Worm (Caenorhabditis elegans) whole organism, L3 larva: ENCODE data around the gene kbp-4.

ENCODE experiments used
- ZK546.5 ChIP-seq: sonication (generic microtip); optimal IDR thresholded peaks from 2 replicates; lab custom pipeline; 2017; ENCODE audit warnings: missing biosample characterization, missing genetic modification characterization
- aly-2 ChIP-seq: fragments of 150-350 bp; optimal IDR thresholded peaks from 2 replicates; lab custom pipeline; 2014; ENCODE audit warnings: missing biosample characterization, missing genetic modification characterization
- ama-1 ChIP-seq: fragments of 150-350 bp; optimal IDR thresholded peaks from 2 replicates; lab custom pipeline; 2018
- ceh-16 ChIP-seq: sonication (generic microtip); optimal IDR thresholded peaks from 2 replicates; lab custom pipeline; 2017; ENCODE audit warnings: missing biosample characterization, missing genetic modification characterization
- ceh-28 ChIP-seq: fragments of 150-350 bp; optimal IDR thresholded peaks from 2 replicates; lab custom pipeline; 2014; ENCODE audit warnings: missing biosample characterization, missing genetic modification reagents, missing genetic modification characterization
- ceh-9 ChIP-seq: sonication (generic microtip); optimal IDR thresholded peaks from 2 replicates; lab custom pipeline; 2018; ENCODE audit warnings: missing biosample characterization, missing genetic modification characterization
- daf-12 ChIP-seq: fragments of 150-350 bp; optimal IDR thresholded peaks from 2 replicates; lab custom pipeline; 2014; ENCODE audit warnings: missing biosample characterization, missing genetic modification reagents, missing genetic modification characterization
- elt-1 ChIP-seq: fragments of 150-350 bp; optimal IDR thresholded peaks from 2 replicates; lab custom pipeline; 2014; ENCODE audit warnings: missing biosample characterization, missing genetic modification characterization
- elt-2 ChIP-seq: sonication (generic microtip); optimal IDR thresholded peaks from 2 replicates; lab custom pipeline; 2016; ENCODE audit warnings: missing genetic modification reagents, mild to moderate bottlenecking, missing genetic modification characterization, missing compliant biosample characterization
- elt-3 ChIP-seq, 3 experiments: fragments of 150-350 bp in 1 of 3; sonication (generic microtip) in 2 of 3; optimal IDR thresholded peaks; 2 replicates in 2 of 3; 4 replicates in 1 of 3; lab custom pipeline; 2014 to 2017; ENCODE audit warnings: missing biosample characterization in 3 of 3, missing genetic modification characterization in 3 of 3
- fkh-10 ChIP-seq: sonication (generic microtip); optimal IDR thresholded peaks from 2 replicates; lab custom pipeline; 2017; ENCODE audit warnings: missing biosample characterization, missing genetic modification reagents, missing genetic modification characterization
- fkh-2 ChIP-seq: fragments of 150-350 bp; optimal IDR thresholded peaks from 2 replicates; lab custom pipeline; 2014; ENCODE audit warnings: missing biosample characterization, missing genetic modification reagents, missing genetic modification characterization
- fos-1 ChIP-seq: fragments of 150-350 bp; optimal IDR thresholded peaks from 2 replicates; lab custom pipeline; 2014; ENCODE audit warnings: missing biosample characterization, missing genetic modification characterization
- hmg-11 ChIP-seq: sonication (generic microtip); optimal IDR thresholded peaks from 2 replicates; lab custom pipeline; 2016; ENCODE audit warnings: missing genetic modification characterization, missing compliant biosample characterization
- jun-1 ChIP-seq: fragments of 150-350 bp; optimal IDR thresholded peaks from 2 replicates; lab custom pipeline; 2014; ENCODE audit warnings: missing biosample characterization, missing genetic modification reagents, missing genetic modification characterization
- lin-15B ChIP-seq: fragments of 150-350 bp; optimal IDR thresholded peaks from 2 replicates; lab custom pipeline; 2014; ENCODE audit warnings: missing biosample characterization, missing genetic modification characterization
- lin-39 ChIP-seq: fragments of 150-350 bp; optimal IDR thresholded peaks from 2 replicates; lab custom pipeline; 2018; ENCODE audit warnings: missing biosample characterization, missing genetic modification reagents, missing genetic modification characterization
- lsy-12 ChIP-seq: sonication (generic microtip); optimal IDR thresholded peaks from 2 replicates; lab custom pipeline; 2016; ENCODE audit warnings: mild to moderate bottlenecking, missing genetic modification characterization, missing compliant biosample characterization
- nfya-1 ChIP-seq: sonication (generic microtip); optimal IDR thresholded peaks from 2 replicates; lab custom pipeline; 2017; ENCODE audit warnings: missing genetic modification characterization, mild to moderate bottlenecking, missing compliant biosample characterization, antibody characterized with exemption, moderate library complexity; ENCODE audit not compliant: insufficient read depth
- nhr-12 ChIP-seq: fragments of 150-350 bp; optimal IDR thresholded peaks from 2 replicates; lab custom pipeline; 2014; ENCODE audit warnings: missing biosample characterization, missing genetic modification characterization
- nhr-23 ChIP-seq: fragments of 150-350 bp; optimal IDR thresholded peaks from 2 replicates; lab custom pipeline; 2014; ENCODE audit warnings: missing biosample characterization, missing genetic modification reagents, missing genetic modification characterization
- nhr-25 ChIP-seq: sonication (generic microtip); optimal IDR thresholded peaks from 2 replicates; lab custom pipeline; 2017; ENCODE audit warnings: missing biosample characterization, missing genetic modification characterization
- nhr-28 ChIP-seq: fragments of 150-350 bp; optimal IDR thresholded peaks from 2 replicates; lab custom pipeline; 2014; ENCODE audit warnings: missing biosample characterization, missing genetic modification characterization
- nhr-43 ChIP-seq: sonication (generic microtip); optimal IDR thresholded peaks from 2 replicates; lab custom pipeline; 2016; ENCODE audit warnings: mild to moderate bottlenecking, missing genetic modification characterization, missing compliant biosample characterization; ENCODE audit not compliant: poor library complexity, severe bottlenecking
- nhr-67 ChIP-seq: fragments of 150-350 bp; optimal IDR thresholded peaks from 2 replicates; lab custom pipeline; 2014; ENCODE audit warnings: missing biosample characterization, missing genetic modification characterization
- nhr-76 ChIP-seq: fragments of 150-350 bp; sonication (generic microtip); optimal IDR thresholded peaks from 5 replicates; lab custom pipeline; 2014; ENCODE audit warnings: missing biosample characterization, missing genetic modification characterization
- pha-4 ChIP-seq: fragments of 150-350 bp; optimal IDR thresholded peaks from 2 replicates; lab custom pipeline; 2014; ENCODE audit warnings: missing biosample characterization, missing genetic modification reagents, missing genetic modification characterization
- sea-2 ChIP-seq: fragments of 150-350 bp; sonication (generic microtip); optimal IDR thresholded peaks from 4 replicates; lab custom pipeline; 2014; ENCODE audit warnings: missing biosample characterization, missing genetic modification reagents, missing genetic modification characterization
- snpc-4 ChIP-seq: fragments of 150-350 bp; optimal IDR thresholded peaks from 2 replicates; lab custom pipeline; 2014; ENCODE audit warnings: missing biosample characterization, missing genetic modification characterization
- tbx-2 ChIP-seq: sonication (generic microtip); optimal IDR thresholded peaks from 2 replicates; lab custom pipeline; 2016; ENCODE audit warnings: mild to moderate bottlenecking, missing genetic modification characterization, missing compliant biosample characterization
- unc-62 ChIP-seq: fragments of 150-350 bp; sonication (generic microtip); optimal IDR thresholded peaks from 4 replicates; lab custom pipeline; 2014; ENCODE audit warnings: missing biosample characterization, missing genetic modification reagents, missing genetic modification characterization
- zag-1 ChIP-seq: fragments of 150-350 bp; optimal IDR thresholded peaks from 2 replicates; lab custom pipeline; 2014; ENCODE audit warnings: missing biosample characterization, missing genetic modification characterization

Gene kbp-4

DNA sequence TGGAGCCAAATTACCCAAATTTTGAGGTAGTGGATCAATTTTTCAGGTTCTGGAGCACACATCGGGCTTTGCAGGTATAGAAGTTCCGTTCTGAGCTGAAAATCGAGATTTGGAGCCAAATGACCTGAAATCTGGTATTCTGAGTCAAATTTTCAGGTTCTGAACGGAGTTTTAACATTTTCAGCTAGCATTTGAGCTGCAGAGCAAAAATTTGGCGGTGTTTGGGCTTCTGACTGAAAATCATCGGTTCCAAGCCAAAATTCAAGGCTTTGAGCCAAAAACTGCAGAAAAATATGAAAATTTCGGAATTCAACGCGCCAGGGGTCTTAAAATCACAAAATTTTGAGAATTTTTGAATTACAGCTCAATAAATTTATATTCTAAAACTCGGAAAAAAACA, 49.7 kb upstream of the kbp-4 start, which contains the start of the genes clc-26 and E_BE45912.2:
TSS of gene clc-26 (minus strand) at position 101 of the 400 bp plus-strand sequence.
TSS of gene E_BE45912.2 (minus strand) at position 139 of the 400 bp plus-strand sequence.
- no peak for TF ChIP-seq nhr-67 (tag; lab: Kevin White, UChicago)
- TF ChIP-seq nhr-28 (tag; lab: Kevin White, UChicago) = no peak
- no peak for TF ChIP-seq ZK546.5 (tag; lab: Kevin White, UChicago)
- TF ChIP-seq snpc-4 = no peak
- no peak for TF ChIP-seq zag-1 (tag; lab: Kevin White, UChicago)
- no peak for TF ChIP-seq ceh-16
- no peak for TF ChIP-seq elt-2
- no peak for TF ChIP-seq pha-4 (tag; lab: Kevin White, UChicago)
- no peak for TF ChIP-seq lin-39 (tag; lab: Kevin White, UChicago)
- no peak for TF ChIP-seq sea-2 (GFP tag; lab: Kevin White, UChicago)
- no peak for TF ChIP-seq ceh-28 (tag; lab: Kevin White, UChicago)
- no peak for TF ChIP-seq elt-3 (tag; optimal IDR thresholded peaks at IDR 0.05; lab: Kevin White, UChicago)
- TF ChIP-seq, all 47 proteins: peak for 0

DNA sequence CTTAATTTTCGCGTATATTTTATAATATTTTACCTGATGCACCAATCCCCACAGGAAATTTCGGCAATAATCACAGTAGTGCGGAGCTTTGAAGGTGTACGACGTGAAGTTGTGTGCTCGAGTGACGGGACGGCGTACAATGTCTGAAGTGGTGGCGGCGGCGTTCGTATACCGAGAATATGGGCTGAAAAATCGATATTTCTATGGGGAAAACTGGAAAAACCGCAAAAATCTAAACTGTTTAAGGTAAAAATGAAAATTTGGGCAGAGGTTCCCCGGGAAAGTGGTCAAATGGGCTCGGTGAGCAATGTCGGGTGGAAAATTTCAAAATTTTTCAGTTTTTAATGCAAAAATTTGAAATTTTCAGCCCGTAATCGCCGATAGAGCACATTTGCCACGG, 45.8 kb upstream of the kbp-4 start:
- TF ChIP-seq unc-62 (GFP tag; lab: Kevin White, UChicago) (no peak), jun-1 (no peak), ZK546.5 (tag; lab: Kevin White, UChicago) (no peak), fos-1 (tag; lab: Kevin White, UChicago) (no peak), nhr-25 (no peak)

DNA sequence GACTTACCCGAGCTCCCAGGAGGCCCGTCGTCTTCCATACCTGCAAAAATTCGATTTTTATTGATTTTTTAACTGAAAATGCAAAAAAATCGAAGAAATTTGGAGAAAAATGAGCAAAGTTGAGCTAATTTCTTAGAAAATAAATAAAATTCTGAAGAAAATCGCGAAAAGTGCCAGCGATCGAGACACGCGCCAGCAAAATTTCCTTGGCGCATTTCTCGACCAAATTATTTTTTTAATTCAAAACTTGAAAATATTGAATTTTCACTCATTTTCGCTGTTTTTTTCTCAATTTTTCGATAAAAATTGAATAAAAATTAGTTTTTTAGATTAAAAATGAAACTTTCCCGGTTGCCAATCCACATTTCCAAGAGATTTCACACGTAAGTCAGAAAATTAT, 43.5 kb upstream of the kbp-4 start, which contains the start of the genes chin-1 and BE0003N10.1:
TSS of gene chin-1 (minus strand) at position 40 of the 400 bp plus-strand sequence.
TSS of gene BE0003N10.1 (plus strand) at position 320 of the 400 bp plus-strand sequence.
- TF ChIP-seq nhr-23 (tag; lab: Kevin White, UChicago) (peak; percentile 27), pha-4 (tag; lab: Kevin White, UChicago) (peak; percentile 59), nhr-28 (tag; lab: Kevin White, UChicago) (no peak), nhr-67 (tag; lab: Kevin White, UChicago) (no peak), nfya-1 (tag; lab: Kevin White, UChicago) (peak; percentile 48), hmg-11 (tag; lab: Kevin White, UChicago) (peak; percentile 68), ama-1 (lab: Kevin White, UChicago) (no peak), lin-15B (peak; percentile 61), ceh-28 (tag; lab: Kevin White, UChicago) (peak; percentile 8)

DNA sequence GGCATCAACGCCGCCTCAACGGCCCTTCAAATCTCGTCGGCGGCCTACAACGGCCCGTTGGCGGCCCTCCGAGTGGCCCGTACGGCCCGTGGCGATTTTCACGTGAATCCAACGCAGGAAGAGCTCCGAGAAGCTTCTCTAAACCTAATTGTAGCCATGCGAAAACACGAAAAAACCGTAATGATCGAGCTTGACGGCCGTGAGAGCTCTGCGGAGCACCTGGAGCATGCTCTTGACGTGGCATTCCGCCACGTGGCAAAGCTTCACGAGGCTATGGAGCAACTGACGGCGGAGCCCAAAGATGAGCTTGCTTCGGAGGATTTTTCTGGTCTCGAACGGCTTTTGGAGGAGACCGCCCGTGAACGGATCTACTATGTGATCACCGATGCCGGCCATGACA, 40.6 kb upstream of the kbp-4 start:
- TF ChIP-seq lsy-12 (tag; lab: Kevin White, UChicago) (no peak), nhr-76 (tag; lab: Kevin White, UChicago) (no peak), ceh-9 (no peak), fkh-2 (tag; lab: Kevin White, UChicago) (no peak), daf-12 (tag; lab: Kevin White, UChicago) (no peak), lin-39 (tag; lab: Kevin White, UChicago) (no peak), lin-15B (no peak), ZK546.5 (tag; lab: Kevin White, UChicago) (no peak), tbx-2 (tag; lab: Kevin White, UChicago) (no peak), aly-2 (tag; lab: Kevin White, UChicago) (no peak)

DNA sequence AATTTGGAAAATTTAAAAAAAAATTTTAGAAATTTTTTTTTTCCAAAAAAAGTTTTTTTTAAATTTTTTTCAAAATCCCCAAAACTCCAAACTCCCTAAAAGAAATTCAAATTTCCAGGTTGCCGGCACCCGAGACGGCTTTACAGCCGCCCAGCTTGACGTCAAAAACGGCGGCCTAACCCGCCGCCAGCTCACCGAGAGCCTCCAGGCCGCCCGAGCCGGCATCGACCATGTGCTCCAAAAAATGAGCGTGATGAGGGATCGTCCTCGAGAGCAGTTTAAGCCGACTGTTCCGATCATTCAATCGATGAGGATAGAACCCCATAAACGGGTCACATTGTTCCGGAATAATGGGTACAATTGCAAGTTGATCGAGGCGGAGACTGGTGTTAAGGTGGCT, 36.9 kb upstream of the kbp-4 start:
- TF ChIP-seq nhr-76 (tag; lab: Kevin White, UChicago) = no peak
- no peak for TF ChIP-seq elt-1 (tag; lab: Kevin White, UChicago)
- TF ChIP-seq nhr-12 (tag; lab: Kevin White, UChicago) = no peak
- TF ChIP-seq sea-2 (GFP tag; lab: Kevin White, UChicago) = no peak
- no peak for TF ChIP-seq ZK546.5 (tag; lab: Kevin White, UChicago)
- no peak for TF ChIP-seq fkh-10 (GFP tag; lab: Kevin White, UChicago)
- TF ChIP-seq daf-12 (tag; lab: Kevin White, UChicago) = no peak
- no peak for TF ChIP-seq jun-1
- TF ChIP-seq ceh-28 (tag; lab: Kevin White, UChicago) = no peak
- TF ChIP-seq pha-4 (tag; lab: Kevin White, UChicago) = no peak
- no peak for TF ChIP-seq nhr-43 (tag; lab: Kevin White, UChicago)
- no peak for TF ChIP-seq tbx-2 (tag; lab: Kevin White, UChicago)
- no peak for TF ChIP-seq nhr-67 (tag; lab: Kevin White, UChicago)
- TF ChIP-seq fkh-2 (tag; lab: Kevin White, UChicago) = no peak
